Worm (Caenorhabditis elegans) whole organism, L4/young adult: ENCODE data around the gene C18B2.4.

Experiments used
- dao-5 ChIP-seq: sonication (generic microtip); optimal IDR thresholded peaks from 2 replicates; lab custom pipeline; 2016; ENCODE audit warnings: missing genotype, missing genetic modification characterization, moderate library complexity, missing compliant biosample characterization
- him-1 ChIP-seq: sonication (generic microtip); optimal IDR thresholded peaks from 2 replicates; lab custom pipeline; 2016; ENCODE audit warnings: missing genotype, missing genetic modification reagents, missing genetic modification characterization, missing compliant biosample characterization

ce11 chrX:3654623-3655022 is 49.1 kb upstream of the C18B2.4 start, which contains the start of gene R11G1.11:
- TF ChIP-seq dao-5 (tag; lab: Kevin White, UChicago), result no peak
- no peak for TF ChIP-seq him-1 (tag; lab: Kevin White, UChicago)
